Worm (Caenorhabditis elegans) whole organism, young adult: ENCODE data around the gene K11H3.5.

Experiments
- F49E8.2 ChIP-seq: sonication (generic microtip); optimal IDR thresholded peaks from 3 replicates; lab custom pipeline; 2017; ENCODE audit warnings: missing genetic modification characterization, mild to moderate bottlenecking, missing compliant biosample characterization, antibody characterized with exemption, moderate library complexity; ENCODE audit not compliant: insufficient read depth
- Y79H2A.3 ChIP-seq: fragments of 200-800 bp; sonication (Bioruptor generic); conservative IDR thresholded peaks from 2 replicates; pipeline ENCODE4 v1.3.6; 2022; ENCODE audit warnings: missing genetic modification reagents, missing genetic modification characterization, missing compliant biosample characterization
- Y95B8A.8 ChIP-seq: fragments of 200-800 bp; sonication (Bioruptor generic); IDR thresholded peaks from 2 replicates; pipeline ENCODE4 v1.3.6; 2022; ENCODE audit warnings: missing genetic modification reagents, missing genetic modification characterization, missing compliant biosample characterization
- attf-3 ChIP-seq: fragments of 200-800 bp; sonication (Bioruptor generic); conservative IDR thresholded peaks from 2 replicates; pipeline ENCODE4 v1.3.6; 2022; ENCODE audit warnings: missing genetic modification reagents, missing genetic modification characterization, missing compliant biosample characterization
- ceh-100 ChIP-seq: fragments of 200-800 bp; sonication (Bioruptor generic); IDR thresholded peaks from 2 replicates; pipeline ENCODE4 v1.3.6; 2022; ENCODE audit warnings: missing genetic modification reagents, missing genetic modification characterization, missing compliant biosample characterization
- ceh-58 ChIP-seq: fragments of 200-800 bp; sonication (Bioruptor generic); IDR thresholded peaks from 2 replicates; pipeline ENCODE4 v1.3.6; 2022; ENCODE audit warnings: missing genetic modification characterization, missing compliant biosample characterization
- madf-3 ChIP-seq: fragments of 200-800 bp; sonication (Bioruptor generic); IDR thresholded peaks from 2 replicates; pipeline ENCODE4 v1.3.6; 2022; ENCODE audit warnings: missing genetic modification reagents, missing genetic modification characterization, missing compliant biosample characterization
- nhr-120 ChIP-seq: fragments of 200-800 bp; sonication (Bioruptor generic); IDR thresholded peaks from 2 replicates; pipeline ENCODE4 v1.3.6; 2022; ENCODE audit warnings: missing genetic modification characterization, missing compliant biosample characterization
- snpc-4 ChIP-seq, 5 experiments: fragments of 150-350 bp in 1 of 5; sonication (generic microtip) in 4 of 5; optimal IDR thresholded peaks; 2 replicates each; lab custom pipeline; 2014 to 2018; ENCODE audit warnings: missing genetic modification characterization in 5 of 5, missing biosample characterization in 3 of 5, antibody characterized with exemption in 2 of 5, mild to moderate bottlenecking in 2 of 5, missing compliant biosample characterization in 2 of 5, missing genotype in 2 of 5, moderate library complexity in 2 of 5, missing genetic modification reagents in 1 of 5
- sptf-2 ChIP-seq: fragments of 200-800 bp; sonication (Bioruptor generic); optimal IDR thresholded peaks from 2 replicates; lab custom pipeline; 2018; ENCODE audit warnings: mild to moderate bottlenecking, missing genetic modification characterization, missing compliant biosample characterization
- unc-62 ChIP-seq: fragments of 150-350 bp; optimal IDR thresholded peaks from 2 replicates; lab custom pipeline; 2014; ENCODE audit warnings: missing biosample characterization, missing genetic modification reagents, missing genetic modification characterization

ce11 chrIII:9798478-9799157 is 45.0 kb upstream of the K11H3.5 start, which contains the start of gene ZK632.2:
- TF ChIP-seq unc-62 (GFP tag; lab: Kevin White, UChicago) (no peak), ceh-100 (GFP tag; lab: Robert Waterston, UW) (no peak), F49E8.2 (tag; lab: Kevin White, UChicago) (peak; percentile 3), madf-3 (no peak), Y95B8A.8 (GFP tag; lab: Robert Waterston, UW) (no peak), Y79H2A.3 (no peak), ceh-58 (GFP tag; lab: Robert Waterston, UW) (no peak), snpc-4 (GFP tag; optimal IDR thresholded peaks at IDR 0.05; lab: Kevin White, UChicago) (no peak), snpc-4 (tag; optimal IDR thresholded peaks at IDR 0.05; lab: Kevin White, UChicago) (no peak), attf-3 (GFP tag; lab: Robert Waterston, UW) (no peak), nhr-120 (GFP tag; lab: Robert Waterston, UW) (no peak), sptf-2 (no peak)
